Worm (Caenorhabditis elegans): ENCODE data around the gene ran-2.

ran-2 gene

DNA sequence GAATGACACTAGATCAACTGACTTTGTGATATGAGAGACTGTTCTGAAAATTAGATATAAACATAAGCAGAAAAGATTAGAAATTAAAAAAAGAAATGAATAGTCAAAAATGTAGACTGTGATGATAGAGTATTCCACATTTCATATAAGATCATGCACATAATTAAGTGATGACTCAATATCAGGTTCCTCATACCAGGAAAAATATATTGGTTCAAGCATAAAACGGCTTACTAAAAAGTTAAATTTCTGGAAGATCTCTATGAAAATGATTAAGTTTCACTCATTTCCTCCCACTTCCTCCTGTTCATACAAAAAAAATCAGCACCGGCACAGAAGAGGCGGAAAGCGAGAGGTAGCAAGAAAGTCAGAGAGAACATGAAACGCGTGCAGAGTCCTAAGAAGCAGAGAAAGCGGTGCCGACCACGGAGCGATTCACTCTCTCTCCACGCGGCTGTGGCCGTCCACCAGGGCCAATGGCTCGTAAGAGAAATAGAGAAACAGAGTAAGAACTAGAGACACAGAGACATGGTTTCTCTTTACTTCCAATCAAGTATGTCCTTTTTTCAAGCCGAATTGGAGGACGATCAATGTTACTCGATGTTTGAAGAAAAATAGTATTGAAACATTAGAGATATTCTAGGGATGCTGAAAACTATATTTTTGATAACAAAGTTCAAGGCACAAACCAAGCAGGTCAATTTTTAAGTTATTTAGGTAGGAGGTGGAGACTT lies 41.6 kb upstream of the ran-2 start, which contains the start of the genes ZK688.5 and fahd-1 (continued):
- no peak for TF ChIP-seq skn-1 (tag; optimal IDR thresholded peaks at IDR 0.05)
- peak; percentile 37 for TF ChIP-seq egl-27 (tag; optimal IDR thresholded peaks at IDR 0.05)
- TF ChIP-seq snpc-4 (tag; optimal IDR thresholded peaks at IDR 0.05): peak; percentile 47
- no peak for TF ChIP-seq elt-3 (tag; optimal IDR thresholded peaks at IDR 0.05)
- no peak for TF ChIP-seq mbf-1 (tag; optimal IDR thresholded peaks at IDR 0.05)
- no peak for TF ChIP-seq nhr-10 (tag; optimal IDR thresholded peaks at IDR 0.05)

DNA sequence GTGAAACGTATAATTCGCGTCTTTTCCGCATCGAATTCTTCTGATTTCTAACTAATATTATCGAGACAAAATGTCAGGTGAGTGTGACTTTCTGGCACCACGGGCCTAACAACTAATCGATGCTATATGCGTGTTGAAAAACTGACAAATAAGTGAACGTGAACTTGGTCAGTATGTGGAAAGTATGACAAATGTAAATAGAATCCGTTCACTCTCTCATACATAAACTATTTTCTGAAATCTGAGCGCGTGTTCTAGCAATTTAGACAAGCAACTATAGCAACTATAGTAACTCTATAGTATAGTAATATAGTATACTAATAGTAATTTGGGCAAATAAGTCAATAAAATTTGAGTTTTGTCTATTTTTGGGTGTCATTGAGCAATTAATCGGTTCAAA lies 41.0 kb upstream of the ran-2 start:
- TF ChIP-seq gmeb-1 (tag; optimal IDR thresholded peaks at IDR 0.05) (no peak), ztf-4 (tag; optimal IDR thresholded peaks at IDR 0.05) (no peak), C34F6.9 (tag; optimal IDR thresholded peaks at IDR 0.05) (no peak), nhr-237 (tag; optimal IDR thresholded peaks at IDR 0.05) (no peak), nhr-21 (tag; optimal IDR thresholded peaks at IDR 0.05) (no peak), R02D3.7 (tag; optimal IDR thresholded peaks at IDR 0.05) (no peak), zag-1 (tag; optimal IDR thresholded peaks at IDR 0.05) (no peak), dmd-4 (tag; optimal IDR thresholded peaks at IDR 0.05) (no peak), alr-1 (tag; optimal IDR thresholded peaks at IDR 0.05) (no peak), unc-55 (GFP tag; optimal IDR thresholded peaks at IDR 0.05) (no peak), mbf-1 (tag; optimal IDR thresholded peaks at IDR 0.05) (no peak), Y55F3AM.14 (GFP tag; optimal IDR thresholded peaks at IDR 0.05) (no peak), nhr-11 (tag; optimal IDR thresholded peaks at IDR 0.05) (no peak), ama-1 (optimal IDR thresholded peaks at IDR 0.05) (no peak), skn-1 (tag; optimal IDR thresholded peaks at IDR 0.05) (no peak), nhr-12 (tag; optimal IDR thresholded peaks at IDR 0.05) (no peak), fos-1 (tag; optimal IDR thresholded peaks at IDR 0.05) (no peak), elt-3 (tag; optimal IDR thresholded peaks at IDR 0.05) (no peak)

DNA sequence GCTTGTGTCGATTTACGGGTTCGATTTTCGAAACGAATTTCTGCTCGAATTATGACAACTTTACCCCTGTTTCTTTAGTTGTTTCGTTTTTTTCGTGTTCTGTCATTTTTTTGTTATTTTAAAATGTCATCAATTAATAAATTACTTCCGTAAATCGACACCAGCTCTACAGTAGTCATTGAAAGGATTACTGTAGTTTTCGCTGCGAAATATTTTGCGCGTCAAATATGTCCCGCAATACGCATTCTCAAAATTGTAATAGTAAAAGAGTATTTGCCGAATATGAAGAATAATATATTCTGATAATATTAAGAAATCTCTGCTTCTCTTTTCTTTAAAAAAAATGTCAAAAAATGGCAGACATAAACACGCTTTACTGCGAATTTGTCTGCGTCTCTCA lies 40.1 kb upstream of the ran-2 start:
- TF ChIP-seq ztf-11 (tag; optimal IDR thresholded peaks at IDR 0.05): no peak
- no peak for TF ChIP-seq peb-1 (tag; optimal IDR thresholded peaks at IDR 0.05)
- TF ChIP-seq zag-1 (tag; optimal IDR thresholded peaks at IDR 0.05): no peak
- no peak for TF ChIP-seq nhr-77 (tag; optimal IDR thresholded peaks at IDR 0.05)
- no peak for TF ChIP-seq nhr-25 (tag; optimal IDR thresholded peaks at IDR 0.05)
- TF ChIP-seq nhr-21 (tag; optimal IDR thresholded peaks at IDR 0.05): no peak
- TF ChIP-seq ztf-1 (GFP tag; conservative IDR thresholded peaks at IDR 0.05): no peak
- no peak for TF ChIP-seq snpc-4 (tag; optimal IDR thresholded peaks at IDR 0.05)
- TF ChIP-seq mdl-1 (tag; optimal IDR thresholded peaks at IDR 0.05): no peak
- TF ChIP-seq nhr-12 (tag; optimal IDR thresholded peaks at IDR 0.05): no peak
- TF ChIP-seq blmp-1 (tag; optimal IDR thresholded peaks at IDR 0.05; ENCODE audit: insufficient read depth): no peak
- TF ChIP-seq elt-3 (tag; optimal IDR thresholded peaks at IDR 0.05): no peak
- no peak for TF ChIP-seq R02D3.7 (tag; optimal IDR thresholded peaks at IDR 0.05)
- no peak for TF ChIP-seq mab-5 (tag; optimal IDR thresholded peaks at IDR 0.05)
- no peak for TF ChIP-seq lsy-2 (tag; optimal IDR thresholded peaks at IDR 0.05)
- TF ChIP-seq unc-39 (tag; optimal IDR thresholded peaks at IDR 0.05): no peak
- TF ChIP-seq egl-27 (tag; optimal IDR thresholded peaks at IDR 0.05): no peak

DNA sequence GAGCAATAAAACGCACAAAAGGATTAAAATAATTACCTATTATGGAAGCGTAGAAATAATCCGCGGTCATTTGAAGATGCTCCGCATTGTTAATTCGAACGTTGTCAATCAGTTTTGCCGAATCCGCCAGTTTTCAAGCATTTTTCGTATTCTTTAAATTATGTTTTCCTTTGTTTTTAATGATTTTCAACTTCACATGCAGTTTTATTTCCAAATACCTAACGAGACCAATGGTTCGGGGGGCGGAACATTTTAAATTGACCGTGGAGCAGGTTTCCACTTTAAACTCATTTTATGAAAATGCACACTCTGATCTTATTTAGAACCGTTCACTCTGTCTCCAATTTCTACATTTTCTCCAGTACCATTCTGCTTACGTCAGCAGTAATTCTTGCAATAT lies 38.6 kb upstream of the ran-2 start, which contains the start of gene ZK688.4:
TSS of gene ZK688.4 (plus strand) at position 301 of the 400 bp plus-strand sequence.
- no peak for TF ChIP-seq crh-2 (tag; optimal IDR thresholded peaks at IDR 0.05)
- no peak for TF ChIP-seq aly-2 (tag; optimal IDR thresholded peaks at IDR 0.05)
- no peak for TF ChIP-seq skn-1 (tag; optimal IDR thresholded peaks at IDR 0.05)
- no peak for TF ChIP-seq nhr-237 (tag; optimal IDR thresholded peaks at IDR 0.05)
- TF ChIP-seq ztf-11 (tag; optimal IDR thresholded peaks at IDR 0.05): no peak
- no peak for TF ChIP-seq ceh-16 (tag; optimal IDR thresholded peaks at IDR 0.05)
- no peak for TF ChIP-seq elt-1 (tag; optimal IDR thresholded peaks at IDR 0.05)
- TF ChIP-seq lsy-2 (tag; optimal IDR thresholded peaks at IDR 0.05): no peak
- no peak for TF ChIP-seq snpc-4 (tag; optimal IDR thresholded peaks at IDR 0.05)
- no peak for TF ChIP-seq nhr-77 (tag; optimal IDR thresholded peaks at IDR 0.05)
- no peak for TF ChIP-seq unc-55 (GFP tag; optimal IDR thresholded peaks at IDR 0.05)

DNA sequence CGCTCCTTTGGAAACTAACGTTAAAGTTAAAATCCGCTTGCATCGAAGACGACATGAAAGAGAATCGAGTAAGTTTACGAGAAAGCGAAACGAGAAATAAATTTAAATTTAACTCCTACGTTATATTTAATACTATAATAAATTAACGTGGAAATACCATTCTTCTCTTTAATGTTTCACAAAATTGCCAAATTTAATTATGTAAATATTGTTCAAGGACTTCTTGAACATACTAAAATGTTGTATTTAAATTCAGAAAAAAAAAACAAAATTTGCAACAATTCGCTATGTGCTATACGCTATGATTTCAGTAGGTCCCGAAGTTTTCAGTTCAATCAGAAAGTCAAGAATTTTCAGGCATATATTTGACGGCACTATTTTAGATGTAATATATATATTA lies 36.4 kb upstream of the ran-2 start, which contains the start of gene ZK688.10:
TSS of gene ZK688.10 (minus strand) at position 101 of the 400 bp plus-strand sequence.
- no peak for TF ChIP-seq ztf-11 (tag; optimal IDR thresholded peaks at IDR 0.05)
- TF ChIP-seq aly-2 (tag; optimal IDR thresholded peaks at IDR 0.05): no peak
- TF ChIP-seq mdl-1 (tag; optimal IDR thresholded peaks at IDR 0.05): no peak

Data from whole organism, L2 larva.